Fruit fly (Drosophila melanogaster): Measurements from ENCODE around the gene RfC3.

DNA sequence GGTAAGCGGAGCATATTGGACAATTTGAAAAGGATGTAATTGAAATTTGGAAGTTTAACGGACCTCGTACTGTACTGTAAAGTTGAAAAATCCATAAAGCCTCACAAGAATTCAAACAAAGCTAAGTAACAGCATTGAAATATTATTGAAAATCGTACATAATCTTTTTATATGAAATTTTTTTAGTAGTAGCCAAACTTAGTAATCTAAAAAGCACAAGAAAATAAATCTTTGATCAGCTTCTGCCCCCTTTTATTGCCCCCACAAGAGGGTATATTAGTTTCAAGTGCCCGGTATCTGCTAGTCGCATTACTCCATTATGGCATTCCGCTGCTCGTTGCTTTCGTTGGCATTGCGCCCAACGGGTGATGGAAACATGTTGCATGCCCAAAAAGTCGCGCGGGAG, 47.9 kb downstream of the RfC3 start:
- TF ChIP-seq psq (optimal IDR thresholded peaks at IDR 0.05) (no peak), CG8478 (optimal IDR thresholded peaks at IDR 0.05) (no peak), usp (GFP tag; optimal IDR thresholded peaks at IDR 0.05) (no peak), Dll (optimal IDR thresholded peaks at IDR 0.05) (no peak)

All from whole organism.